Worm (Caenorhabditis elegans) whole organism, mixed stage, embryonic: Measurements from ENCODE around the gene F58A6.2.
A peak's percentile ranks its signal among the peaks of the same experiment; 100 is the strongest.

Source experiments
- M03D4.4 ChIP-seq: sonication (generic microtip); optimal IDR thresholded peaks from 2 replicates; lab custom pipeline; 2017; ENCODE audit warnings: mild to moderate bottlenecking, missing genetic modification characterization, missing compliant biosample characterization
- bed-3 ChIP-seq: fragments of 200-800 bp; sonication (Bioruptor generic); optimal IDR thresholded peaks from 3 replicates; lab custom pipeline; 2018; ENCODE audit warnings: mild to moderate bottlenecking, missing genetic modification characterization, moderate library complexity, missing compliant biosample characterization
- blmp-1 ChIP-seq: fragments of 150-350 bp; optimal IDR thresholded peaks from 2 replicates; lab custom pipeline; 2014; ENCODE audit warnings: missing biosample characterization, missing genetic modification characterization
- ceh-39 ChIP-seq: fragments of 150-350 bp; optimal IDR thresholded peaks from 2 replicates; lab custom pipeline; 2014; ENCODE audit warnings: missing biosample characterization, missing genetic modification characterization
- ceh-43 ChIP-seq: fragments of 200-800 bp; sonication (Bioruptor generic); optimal IDR thresholded peaks from 2 replicates; lab custom pipeline; 2018; ENCODE audit warnings: mild to moderate bottlenecking, missing genetic modification characterization, moderate library complexity, missing compliant biosample characterization
- ceh-83 ChIP-seq: fragments of 200-800 bp; sonication (Bioruptor generic); optimal IDR thresholded peaks from 2 replicates; lab custom pipeline; 2018; ENCODE audit warnings: mild to moderate bottlenecking, missing genetic modification characterization, missing compliant biosample characterization
- ces-1 ChIP-seq: fragments of 150-350 bp; optimal IDR thresholded peaks from 2 replicates; lab custom pipeline; 2014; ENCODE audit warnings: missing biosample characterization, missing genetic modification reagents, missing genetic modification characterization
- cnd-1 ChIP-seq: fragments of 200-800 bp; sonication (Bioruptor generic); optimal IDR thresholded peaks from 2 replicates; lab custom pipeline; 2018; ENCODE audit warnings: mild to moderate bottlenecking, missing genetic modification characterization, missing compliant biosample characterization
- drap-1 ChIP-seq: fragments of 200-800 bp; sonication (Bioruptor generic); optimal IDR thresholded peaks from 3 replicates; lab custom pipeline; 2018; ENCODE audit warnings: mild to moderate bottlenecking, missing genetic modification characterization, missing compliant biosample characterization
- elt-1 ChIP-seq: sonication (generic microtip); optimal IDR thresholded peaks from 2 replicates; lab custom pipeline; 2017; ENCODE audit warnings: missing genetic modification characterization, mild to moderate bottlenecking, missing compliant biosample characterization, antibody characterized with exemption, moderate library complexity, borderline replicate concordance; ENCODE audit not compliant: insufficient read depth
- elt-3 ChIP-seq: fragments of 150-350 bp; optimal IDR thresholded peaks from 2 replicates; lab custom pipeline; 2014; ENCODE audit warnings: missing biosample characterization, missing genetic modification characterization
- flh-1 ChIP-seq: fragments of 200-800 bp; sonication (Bioruptor generic); optimal IDR thresholded peaks from 2 replicates; lab custom pipeline; 2018; ENCODE audit warnings: mild to moderate bottlenecking, missing genetic modification characterization, moderate library complexity, missing compliant biosample characterization
- ham-2 ChIP-seq: fragments of 200-800 bp; sonication (Bioruptor generic); optimal IDR thresholded peaks from 2 replicates; lab custom pipeline; 2018; ENCODE audit warnings: mild to moderate bottlenecking, missing genetic modification characterization, missing compliant biosample characterization
- hlh-1 ChIP-seq: fragments of 150-350 bp; optimal IDR thresholded peaks from 2 replicates; lab custom pipeline; 2014; ENCODE audit warnings: missing biosample characterization, missing genetic modification reagents, missing genetic modification characterization
- lin-13 ChIP-seq: fragments of 150-350 bp; optimal IDR thresholded peaks from 2 replicates; lab custom pipeline; 2014; ENCODE audit warnings: missing biosample characterization, missing genetic modification characterization
- lin-32 ChIP-seq: fragments of 200-800 bp; sonication (Bioruptor generic); optimal IDR thresholded peaks from 2 replicates; lab custom pipeline; 2018; ENCODE audit warnings: mild to moderate bottlenecking, missing genetic modification characterization, missing compliant biosample characterization
- lsy-2 ChIP-seq: fragments of 150-350 bp; optimal IDR thresholded peaks from 2 replicates; lab custom pipeline; 2014; ENCODE audit warnings: missing biosample characterization, missing genetic modification characterization
- mab-5 ChIP-seq: fragments of 150-350 bp; optimal IDR thresholded peaks from 2 replicates; lab custom pipeline; 2014; ENCODE audit warnings: missing biosample characterization, missing genetic modification characterization
- mep-1 ChIP-seq: fragments of 150-350 bp; optimal IDR thresholded peaks from 2 replicates; lab custom pipeline; 2017; ENCODE audit warnings: missing biosample characterization, missing genetic modification reagents, missing genetic modification characterization, inconsistent platforms
- mls-2 ChIP-seq: sonication (generic microtip); optimal IDR thresholded peaks from 2 replicates; lab custom pipeline; 2016; ENCODE audit warnings: mild to moderate bottlenecking, missing genetic modification characterization, moderate library complexity, missing compliant biosample characterization
- nhr-12 ChIP-seq: fragments of 150-350 bp; optimal IDR thresholded peaks from 2 replicates; lab custom pipeline; 2014; ENCODE audit warnings: missing biosample characterization, missing genetic modification characterization
- nhr-2 ChIP-seq: fragments of 150-350 bp; optimal IDR thresholded peaks from 2 replicates; lab custom pipeline; 2014; ENCODE audit warnings: missing biosample characterization, missing genetic modification characterization
- nhr-28 ChIP-seq: fragments of 150-350 bp; optimal IDR thresholded peaks from 2 replicates; lab custom pipeline; 2014; ENCODE audit warnings: missing biosample characterization, missing genetic modification characterization
- nhr-76 ChIP-seq: sonication (generic microtip); optimal IDR thresholded peaks from 2 replicates; lab custom pipeline; 2017; ENCODE audit warnings: missing biosample characterization, missing genetic modification characterization
- pha-4 ChIP-seq: fragments of 150-350 bp; optimal IDR thresholded peaks from 2 replicates; lab custom pipeline; 2018; ENCODE audit warnings: missing biosample characterization, missing genetic modification reagents, missing genetic modification characterization
- snpc-4 ChIP-seq: fragments of 150-350 bp; optimal IDR thresholded peaks from 2 replicates; lab custom pipeline; 2014; ENCODE audit warnings: missing biosample characterization, missing genetic modification characterization
- sptf-1 ChIP-seq: sonication (generic microtip); optimal IDR thresholded peaks from 2 replicates; lab custom pipeline; 2017; ENCODE audit warnings: mild to moderate bottlenecking, missing genetic modification characterization, moderate library complexity, missing compliant biosample characterization
- tbx-8 ChIP-seq: fragments of 200-800 bp; sonication (Bioruptor generic); optimal IDR thresholded peaks from 2 replicates; lab custom pipeline; 2018; ENCODE audit warnings: mild to moderate bottlenecking, missing genetic modification characterization, moderate library complexity, missing compliant biosample characterization
- unc-120 ChIP-seq: sonication (generic microtip); optimal IDR thresholded peaks from 2 replicates; lab custom pipeline; 2017; ENCODE audit warnings: missing genetic modification characterization, missing compliant biosample characterization; ENCODE audit not compliant: poor library complexity, severe bottlenecking
- unc-39 ChIP-seq: fragments of 150-350 bp; optimal IDR thresholded peaks from 2 replicates; lab custom pipeline; 2014; ENCODE audit warnings: missing biosample characterization, missing genetic modification characterization
- unc-62 ChIP-seq: fragments of 150-350 bp; optimal IDR thresholded peaks from 2 replicates; lab custom pipeline; 2014; ENCODE audit warnings: missing biosample characterization, missing genetic modification reagents, missing genetic modification characterization
- zip-8 ChIP-seq: fragments of 150-350 bp; optimal IDR thresholded peaks from 2 replicates; lab custom pipeline; 2014; ENCODE audit warnings: missing biosample characterization, missing genetic modification characterization
- ztf-11 ChIP-seq: fragments of 150-350 bp; optimal IDR thresholded peaks from 2 replicates; lab custom pipeline; 2014; ENCODE audit warnings: missing biosample characterization, missing genetic modification characterization

The F58A6.2 gene

DNA sequence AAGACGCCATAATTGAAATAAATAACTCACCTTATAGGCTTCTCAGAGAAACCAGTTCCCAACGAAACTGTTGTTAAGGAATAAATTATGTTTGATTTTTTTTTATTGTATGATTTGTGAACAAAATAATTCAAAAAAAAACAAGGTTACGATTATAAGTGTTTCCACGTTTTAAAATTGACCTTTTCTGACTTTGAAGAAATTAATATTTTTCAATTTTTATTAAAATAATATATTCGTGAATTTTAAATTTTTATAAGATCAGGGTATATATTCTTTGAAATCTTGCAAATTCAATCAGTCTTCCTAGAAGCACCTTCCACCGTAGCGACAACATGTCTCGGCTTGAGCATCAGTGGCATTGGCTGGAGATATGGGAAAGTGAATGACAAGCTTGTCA, 37.9 kb downstream of the F58A6.2 start, which contains the start of gene C27D6.3:
Gene C27D6.3, minus strand, starts transcription at position 101 of the 400 bp plus-strand sequence.
- TF ChIP-seq zip-8: no peak
- no peak for TF ChIP-seq ces-1

DNA sequence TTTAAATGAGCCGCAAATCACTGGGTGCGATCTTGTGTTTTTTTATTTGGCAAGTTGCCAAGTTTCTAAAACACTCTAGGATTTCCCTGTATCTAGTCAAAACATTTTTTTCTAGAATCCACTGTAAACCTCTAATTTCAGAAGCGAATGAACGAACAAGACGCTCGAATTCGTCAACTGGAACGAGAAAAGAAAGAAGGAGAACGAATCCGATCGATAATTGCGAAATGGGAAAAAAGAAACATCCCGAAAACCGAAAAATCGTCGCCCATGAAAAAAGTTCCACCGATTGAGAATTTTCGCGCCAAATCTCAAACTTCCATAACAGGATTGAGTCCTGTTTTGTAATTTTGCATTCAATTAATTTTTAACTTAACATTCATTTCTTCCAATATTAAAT, 40.4 kb downstream of the F58A6.2 start:
- TF ChIP-seq nhr-76 (tag; lab: Kevin White, UChicago) (no peak), cnd-1 (no peak), elt-3 (no peak), mab-5 (tag; lab: Kevin White, UChicago) (no peak), unc-39 (tag; lab: Kevin White, UChicago) (no peak), ceh-43 (GFP tag; lab: Kevin White, UChicago) (no peak), ztf-11 (tag; lab: Kevin White, UChicago) (no peak), nhr-2 (tag; lab: Kevin White, UChicago) (no peak), nhr-12 (no peak), ham-2 (GFP tag; lab: Kevin White, UChicago) (no peak), elt-1 (no peak), hlh-1 (tag; lab: Kevin White, UChicago) (no peak)

DNA sequence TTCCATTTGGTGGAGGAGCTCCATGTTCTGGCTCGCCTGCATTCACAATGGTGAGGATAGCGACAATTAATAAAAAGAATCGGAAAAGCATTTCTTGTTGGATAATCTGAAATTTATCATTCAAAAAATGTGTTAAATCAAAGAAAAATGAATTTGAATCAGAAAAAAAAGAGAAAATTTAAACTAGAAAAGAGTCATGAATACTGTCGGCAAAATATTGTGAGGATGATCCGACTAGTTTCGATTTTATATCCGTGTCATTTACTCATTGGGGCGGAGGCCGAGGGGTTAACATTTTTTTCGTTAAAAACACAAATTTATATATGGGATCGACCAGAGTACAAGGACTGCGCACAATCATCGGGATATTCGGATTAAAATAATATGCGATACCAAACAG, 41.4 kb downstream of the F58A6.2 start, which contains the start of gene C27D6.12:
Gene C27D6.12, minus strand, starts transcription at position 101 of the 400 bp plus-strand sequence.
- TF ChIP-seq unc-120 (tag; lab: Kevin White, UChicago) (no peak), nhr-28 (tag; lab: Kevin White, UChicago) (no peak), hlh-1 (tag; lab: Kevin White, UChicago) (no peak), lin-13 (tag; lab: Kevin White, UChicago) (no peak), ceh-39 (tag; lab: Kevin White, UChicago) (no peak), unc-62 (GFP tag; lab: Kevin White, UChicago) (no peak), mep-1 (tag; lab: Kevin White, UChicago) (no peak), cnd-1 (no peak), blmp-1 (tag; lab: Kevin White, UChicago) (no peak), pha-4 (tag; lab: Kevin White, UChicago) (no peak), nhr-76 (tag; lab: Kevin White, UChicago) (no peak)

ce11 chrII:5178609-5179008, 42.1 kb downstream of the F58A6.2 start:
- TF ChIP-seq ceh-43 (GFP tag; lab: Kevin White, UChicago) (no peak), elt-1 (no peak), mls-2 (no peak), nhr-76 (tag; lab: Kevin White, UChicago) (no peak), nhr-2 (tag; lab: Kevin White, UChicago) (no peak), drap-1 (GFP tag; lab: Kevin White, UChicago) (no peak), ham-2 (GFP tag; lab: Kevin White, UChicago) (no peak), bed-3 (GFP tag; lab: Kevin White, UChicago) (no peak), ceh-83 (GFP tag; lab: Kevin White, UChicago) (no peak), mab-5 (tag; lab: Kevin White, UChicago) (no peak), unc-120 (tag; lab: Kevin White, UChicago) (no peak), hlh-1 (tag; lab: Kevin White, UChicago) (no peak), M03D4.4 (no peak)

- TF ChIP-seq nhr-28 (tag; lab: Kevin White, UChicago) (no peak), mls-2 (no peak), ceh-43 (GFP tag; lab: Kevin White, UChicago) (no peak), ceh-39 (tag; lab: Kevin White, UChicago) (no peak), elt-3 (no peak), elt-1 (no peak), ces-1 (no peak), tbx-8 (no peak), lin-32 (GFP tag; lab: Kevin White, UChicago) (no peak), ztf-11 (tag; lab: Kevin White, UChicago) (no peak)
Measured at ce11 chrII:5180272-5180671, 43.8 kb downstream of the F58A6.2 start.

DNA sequence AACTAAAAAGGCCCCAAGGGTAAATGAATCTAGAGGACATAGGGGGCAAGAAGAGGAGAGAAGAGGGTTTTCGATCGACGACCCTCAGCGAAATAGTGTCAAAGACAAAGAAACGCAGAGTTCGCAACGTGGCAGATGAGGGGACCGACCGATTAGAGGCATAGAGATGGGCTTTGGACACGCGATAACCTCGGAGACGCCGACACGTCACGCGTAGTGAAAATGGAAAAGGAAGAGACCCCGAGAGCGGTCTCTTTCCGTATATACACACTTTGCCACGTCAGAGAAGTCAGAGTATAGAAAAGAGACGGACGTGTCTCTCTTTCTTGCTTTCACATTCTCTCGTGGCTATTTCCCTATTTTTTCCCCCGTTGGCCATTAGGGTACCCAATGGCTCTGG, 45.0 kb downstream of the F58A6.2 start:
- TF ChIP-seq ham-2 (GFP tag; lab: Kevin White, UChicago): peak; percentile 35
- TF ChIP-seq unc-120 (tag; lab: Kevin White, UChicago): peak; percentile 80
- no peak for TF ChIP-seq zip-8
- TF ChIP-seq hlh-1 (tag; lab: Kevin White, UChicago): peak; percentile 40
- no peak for TF ChIP-seq ceh-83 (GFP tag; lab: Kevin White, UChicago)
- no peak for TF ChIP-seq nhr-28 (tag; lab: Kevin White, UChicago)
- TF ChIP-seq snpc-4 (tag; lab: Kevin White, UChicago): no peak
- TF ChIP-seq unc-62 (GFP tag; lab: Kevin White, UChicago): peak; percentile 75
- TF ChIP-seq ces-1: peak; percentile 71
- TF ChIP-seq elt-1: peak; percentile 76
- TF ChIP-seq blmp-1 (tag; lab: Kevin White, UChicago): no peak
- TF ChIP-seq unc-39 (tag; lab: Kevin White, UChicago): no peak
- no peak for TF ChIP-seq ceh-43 (GFP tag; lab: Kevin White, UChicago)
- TF ChIP-seq drap-1 (GFP tag; lab: Kevin White, UChicago): peak; percentile 71
- peak; percentile 55 for TF ChIP-seq mep-1 (tag; lab: Kevin White, UChicago)
- no peak for TF ChIP-seq nhr-12
- TF ChIP-seq bed-3 (GFP tag; lab: Kevin White, UChicago): no peak
- TF ChIP-seq flh-1 (GFP tag; lab: Kevin White, UChicago): no peak
- TF ChIP-seq elt-3: peak; percentile 58
- peak; percentile 17 for TF ChIP-seq lsy-2
- TF ChIP-seq sptf-1 (tag; lab: Kevin White, UChicago): peak; percentile 48
- TF ChIP-seq nhr-2 (tag; lab: Kevin White, UChicago): peak; percentile 75
- TF ChIP-seq tbx-8: no peak
- TF ChIP-seq pha-4 (tag; lab: Kevin White, UChicago): no peak
- no peak for TF ChIP-seq lin-13 (tag; lab: Kevin White, UChicago)
- TF ChIP-seq M03D4.4: no peak
- TF ChIP-seq cnd-1: peak; percentile 64
- TF ChIP-seq nhr-76 (tag; lab: Kevin White, UChicago): no peak
- TF ChIP-seq ztf-11 (tag; lab: Kevin White, UChicago): peak; percentile 34
- TF ChIP-seq mab-5 (tag; lab: Kevin White, UChicago): no peak
- TF ChIP-seq mls-2: peak; percentile 57
